Fruit fly (Drosophila melanogaster) whole organism, adult: ENCODE results near the gene Syx13.
A peak's percentile ranks its signal among the peaks of the same experiment; 100 is the strongest.

Experiments
- CG11617 ChIP-seq: fragments of 200-800 bp; sonication (Bioruptor generic); optimal IDR thresholded peaks from 2 replicates; lab custom pipeline; 2017; ENCODE audit warnings: mild to moderate bottlenecking, missing biosample characterization, missing genetic modification reagents, missing genetic modification characterization
- CG12768 ChIP-seq: fragments of 200-800 bp; sonication (Bioruptor generic); optimal IDR thresholded peaks from 2 replicates; lab custom pipeline; 2017; ENCODE audit warnings: missing biosample characterization, missing genetic modification characterization, mild to moderate bottlenecking, moderate library complexity, missing genetic modification reagents
- CG14711 ChIP-seq: fragments of 200-800 bp; sonication (Bioruptor generic); optimal IDR thresholded peaks from 2 replicates; lab custom pipeline; 2018; ENCODE audit warnings: missing biosample characterization, mild to moderate bottlenecking, missing genetic modification characterization, moderate library complexity
- CG1620 ChIP-seq: fragments of 200-800 bp; sonication (Bioruptor generic); optimal IDR thresholded peaks from 2 replicates; lab custom pipeline; 2016; ENCODE audit warnings: missing biosample characterization, missing genetic modification characterization
- CG33017 ChIP-seq: fragments of 200-800 bp; sonication (Bioruptor generic); optimal IDR thresholded peaks from 2 replicates; lab custom pipeline; 2018; ENCODE audit warnings: missing biosample characterization, mild to moderate bottlenecking, missing genetic modification characterization, moderate library complexity
- CG5204 ChIP-seq: fragments of 200-800 bp; sonication (Bioruptor generic); optimal IDR thresholded peaks from 2 replicates; lab custom pipeline; 2016; ENCODE audit warnings: missing biosample characterization, missing genetic modification characterization
- CG7045 ChIP-seq: fragments of 200-800 bp; sonication (Bioruptor generic); optimal IDR thresholded peaks from 2 replicates; lab custom pipeline; 2017; ENCODE audit warnings: missing biosample characterization, mild to moderate bottlenecking, missing genetic modification characterization
- CG7101 ChIP-seq: fragments of 200-800 bp; sonication (Bioruptor generic); optimal IDR thresholded peaks from 2 replicates; lab custom pipeline; 2018; ENCODE audit warnings: missing biosample characterization, mild to moderate bottlenecking, missing genetic modification characterization, moderate library complexity
- Clk ChIP-seq: fragments of 200-800 bp; sonication (Bioruptor generic); optimal IDR thresholded peaks from 2 replicates; lab custom pipeline; 2017; ENCODE audit warnings: missing biosample characterization, missing genetic modification characterization
- Crg-1 ChIP-seq: fragments of 200-800 bp; sonication (Bioruptor generic); optimal IDR thresholded peaks from 2 replicates; lab custom pipeline; 2016; ENCODE audit warnings: missing biosample characterization, missing genetic modification characterization
- Hr96 ChIP-seq: fragments of 200-800 bp; sonication (Bioruptor generic); optimal IDR thresholded peaks from 2 replicates; lab custom pipeline; 2016; ENCODE audit warnings: missing biosample characterization, missing genetic modification characterization
- Mnt ChIP-seq: fragments of 200-800 bp; sonication (Bioruptor generic); optimal IDR thresholded peaks from 2 replicates; lab custom pipeline; 2016; ENCODE audit warnings: missing biosample characterization, mild to moderate bottlenecking, missing genetic modification characterization
- bab1 ChIP-seq: fragments of 200-800 bp; sonication (Bioruptor generic); optimal IDR thresholded peaks from 3 replicates; lab custom pipeline; 2019; ENCODE audit warnings: missing biosample characterization, mild to moderate bottlenecking, missing genetic modification characterization, moderate library complexity
- cic ChIP-seq: fragments of 200-800 bp; sonication (Bioruptor generic); optimal IDR thresholded peaks from 2 replicates; lab custom pipeline; 2017; ENCODE audit warnings: missing biosample characterization, mild to moderate bottlenecking, missing genetic modification characterization, moderate library complexity
- cnc ChIP-seq, 2 experiments: fragments of >200 bp; optimal IDR thresholded peaks; 2 replicates each; lab custom pipeline; 2017
- kay ChIP-seq: fragments of 200-800 bp; sonication (Bioruptor generic); peaks from one replicate; lab custom pipeline; 2016; ENCODE audit warnings: missing biosample characterization, missing genetic modification characterization, borderline replicate concordance
- ovo ChIP-seq: fragments of 200-800 bp; sonication (Bioruptor generic); optimal IDR thresholded peaks from 2 replicates; lab custom pipeline; 2016; ENCODE audit warnings: missing biosample characterization, missing genetic modification characterization
- pad ChIP-seq: fragments of 200-800 bp; sonication (Bioruptor generic); optimal IDR thresholded peaks from 3 replicates; lab custom pipeline; 2017; ENCODE audit warnings: missing biosample characterization, missing genetic modification characterization, mild to moderate bottlenecking, moderate library complexity, missing genetic modification reagents
- tj ChIP-seq: fragments of 200-800 bp; sonication (Bioruptor generic); optimal IDR thresholded peaks from 3 replicates; lab custom pipeline; 2017; ENCODE audit warnings: missing biosample characterization, mild to moderate bottlenecking, missing genetic modification characterization, moderate library complexity
- toe ChIP-seq: fragments of 200-800 bp; sonication (Bioruptor generic); optimal IDR thresholded peaks from 2 replicates; lab custom pipeline; 2016; ENCODE audit warnings: missing biosample characterization, missing genetic modification characterization

The Syx13 gene

DNA sequence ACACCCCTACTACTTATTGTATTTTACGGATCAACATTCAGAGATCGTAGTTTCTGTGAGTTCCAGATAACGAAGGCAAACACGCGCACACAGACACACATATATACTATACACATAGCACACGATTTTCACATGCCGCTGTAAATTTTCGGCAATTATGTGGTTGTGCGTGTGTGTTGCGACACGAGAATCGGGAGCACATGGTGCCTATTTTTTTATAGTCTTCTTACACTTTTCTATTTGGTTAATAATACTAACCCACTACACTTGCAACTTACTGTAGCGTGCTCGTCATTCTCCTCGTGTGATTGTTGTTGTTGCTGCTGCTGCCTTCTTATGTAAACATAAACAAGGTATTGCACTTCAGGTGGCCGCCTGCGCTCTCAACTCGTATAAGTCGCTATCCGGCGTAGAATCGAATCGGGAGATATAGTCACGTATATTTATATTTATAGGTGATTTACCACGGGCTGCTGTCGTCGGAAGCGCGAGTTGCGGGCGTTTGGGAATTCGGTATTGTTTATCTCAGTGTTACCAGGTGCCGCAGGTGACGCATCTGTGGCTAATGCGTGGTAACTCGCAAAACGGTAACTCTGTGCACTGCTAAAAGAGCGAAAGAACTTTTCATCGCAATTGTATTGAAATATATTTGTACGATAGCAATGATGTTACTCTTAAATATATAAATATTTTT lies 21.9 kb upstream of the Syx13 start, which contains the start of gene Adk2:
Gene Adk2 (minus strand): TSS at position 529 of the 694 bp plus-strand sequence.
- peak; percentile 94 for TF ChIP-seq Mnt (GFP tag; lab: Kevin White, UChicago)
- TF ChIP-seq CG14711 (tag; lab: Kevin White, UChicago), result peak; percentile 62
- TF ChIP-seq CG1620 (GFP tag; lab: Kevin White, UChicago), result no peak
- TF ChIP-seq cic, result peak; percentile 95
- TF ChIP-seq CG5204 (GFP tag; lab: Kevin White, UChicago), result no peak
- peak; percentile 5 for TF ChIP-seq bab1

dm6 chr3L:13022854-13023560 lies 21.2 kb upstream of the Syx13 start, which contains the start of gene RpS12:
Gene RpS12 (plus strand): TSS chr3L:13023352.
- peak; percentile 78 for TF ChIP-seq CG5204 (GFP tag; lab: Kevin White, UChicago)
- TF ChIP-seq toe, result peak; percentile 81
- TF ChIP-seq Hr96 (GFP tag; lab: Kevin White, UChicago), result peak; percentile 86
- peak; percentile 64 for TF ChIP-seq bab1
- peak; percentile 67 for TF ChIP-seq Clk (GFP tag; lab: Kevin White, UChicago)
- TF ChIP-seq tj (GFP tag; lab: Kevin White, UChicago), result peak; percentile 56
- TF ChIP-seq CG1620 (GFP tag; lab: Kevin White, UChicago), result peak; percentile 92
- TF ChIP-seq cnc (optimal IDR thresholded peaks at IDR 0.05; lab: Kevin White, UChicago), result no peak
- peak; percentile 57 for TF ChIP-seq Crg-1 (GFP tag; lab: Kevin White, UChicago)
- no peak for TF ChIP-seq cic
- peak; percentile 58 for TF ChIP-seq pad (GFP tag; lab: Kevin White, UChicago)
- peak; percentile 82 for TF ChIP-seq Mnt (GFP tag; lab: Kevin White, UChicago)
- peak; percentile 77 for TF ChIP-seq ovo (GFP tag; lab: Kevin White, UChicago)
- TF ChIP-seq CG11617 (GFP tag; lab: Kevin White, UChicago), result peak; percentile 83
- peak; percentile 86 for TF ChIP-seq kay (GFP tag; lab: Kevin White, UChicago)
- TF ChIP-seq CG7045 (GFP tag; lab: Kevin White, UChicago), result peak; percentile 80
- peak; percentile 81 for TF ChIP-seq CG7101 (tag; lab: Kevin White, UChicago)
- TF ChIP-seq CG12768 (GFP tag; lab: Kevin White, UChicago), result peak; percentile 70
- peak; percentile 61 for TF ChIP-seq CG33017
- no peak for TF ChIP-seq CG14711 (tag; lab: Kevin White, UChicago)

DNA sequence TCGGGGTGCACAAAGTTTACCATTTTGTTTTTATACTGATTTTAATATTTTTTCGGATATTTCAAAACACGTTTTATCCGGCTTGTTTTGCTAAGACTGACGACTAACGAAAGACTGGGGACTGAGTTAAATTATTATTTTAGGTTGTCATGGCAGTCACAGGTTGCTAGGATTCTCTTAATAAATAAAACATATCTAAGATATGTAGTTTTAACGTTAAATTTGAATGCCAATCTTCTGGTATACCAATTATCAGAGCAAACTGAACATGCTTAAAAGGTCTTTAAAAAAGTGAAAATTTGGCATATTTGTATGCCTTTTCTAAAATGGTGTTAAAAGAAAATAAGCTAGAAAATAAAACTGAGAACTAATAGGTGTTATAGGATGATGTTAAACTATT lies 17.9 kb upstream of the Syx13 start, which contains the start of gene Zmynd10:
Gene Zmynd10 (minus strand): TSS at position 101 of the 400 bp plus-strand sequence.
- TF ChIP-seq kay (GFP tag; lab: Kevin White, UChicago), result peak; percentile 43
- no peak for TF ChIP-seq Crg-1 (GFP tag; lab: Kevin White, UChicago)

dm6 chr3L:13026872-13027271 lies 17.4 kb upstream of the Syx13 start:
- no peak for TF ChIP-seq Crg-1 (GFP tag; lab: Kevin White, UChicago)
- TF ChIP-seq CG33017, result no peak
- TF ChIP-seq Hr96 (GFP tag; lab: Kevin White, UChicago), result no peak
- TF ChIP-seq CG5204 (GFP tag; lab: Kevin White, UChicago), result no peak
- TF ChIP-seq cnc (optimal IDR thresholded peaks at IDR 0.05; lab: Kevin White, UChicago), result no peak
- no peak for TF ChIP-seq tj (GFP tag; lab: Kevin White, UChicago)
- TF ChIP-seq bab1, result no peak
- TF ChIP-seq pad (GFP tag; lab: Kevin White, UChicago), result no peak
- TF ChIP-seq toe, result no peak
- no peak for TF ChIP-seq CG11617 (GFP tag; lab: Kevin White, UChicago)
- no peak for TF ChIP-seq CG7101 (tag; lab: Kevin White, UChicago)
- TF ChIP-seq Mnt (GFP tag; lab: Kevin White, UChicago), result no peak
- no peak for TF ChIP-seq kay (GFP tag; lab: Kevin White, UChicago)
- no peak for TF ChIP-seq CG14711 (tag; lab: Kevin White, UChicago)
- TF ChIP-seq CG7045 (GFP tag; lab: Kevin White, UChicago), result no peak
- no peak for TF ChIP-seq Clk (GFP tag; lab: Kevin White, UChicago)

DNA sequence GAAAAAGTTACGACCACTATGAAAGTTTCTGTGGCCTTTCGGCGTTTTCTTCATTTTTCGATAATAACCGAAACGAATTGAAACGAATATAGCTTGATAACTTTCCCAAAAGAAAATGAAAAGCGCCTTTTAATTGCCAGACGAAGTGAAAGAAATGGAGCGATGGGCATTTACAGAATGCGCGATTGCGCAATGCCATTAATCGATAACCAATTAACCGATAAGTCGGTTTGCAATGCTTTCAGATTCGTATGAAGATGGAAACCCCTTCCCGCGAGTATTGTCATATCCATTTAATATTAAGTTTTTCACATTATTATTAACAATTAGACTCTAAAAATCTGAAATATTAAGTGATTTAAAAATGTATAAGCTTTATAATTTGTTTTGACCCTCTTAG lies 16.9 kb upstream of the Syx13 start:
- TF ChIP-seq Clk (GFP tag; lab: Kevin White, UChicago) (no peak), pad (GFP tag; lab: Kevin White, UChicago) (no peak), Mnt (GFP tag; lab: Kevin White, UChicago) (no peak), CG11617 (GFP tag; lab: Kevin White, UChicago) (no peak), cnc (optimal IDR thresholded peaks at IDR 0.05; lab: Kevin White, UChicago) (no peak), CG1620 (GFP tag; lab: Kevin White, UChicago) (no peak), tj (GFP tag; lab: Kevin White, UChicago) (no peak), ovo (GFP tag; lab: Kevin White, UChicago) (no peak), kay (GFP tag; lab: Kevin White, UChicago) (no peak), toe (no peak), CG12768 (GFP tag; lab: Kevin White, UChicago) (no peak), CG7101 (tag; lab: Kevin White, UChicago) (no peak), Crg-1 (GFP tag; lab: Kevin White, UChicago) (no peak), bab1 (no peak), CG5204 (GFP tag; lab: Kevin White, UChicago) (no peak), cic (no peak), CG7045 (GFP tag; lab: Kevin White, UChicago) (no peak), CG33017 (no peak)
